Worm (Caenorhabditis elegans): ENCODE results near the gene hadb-1.

DNA sequence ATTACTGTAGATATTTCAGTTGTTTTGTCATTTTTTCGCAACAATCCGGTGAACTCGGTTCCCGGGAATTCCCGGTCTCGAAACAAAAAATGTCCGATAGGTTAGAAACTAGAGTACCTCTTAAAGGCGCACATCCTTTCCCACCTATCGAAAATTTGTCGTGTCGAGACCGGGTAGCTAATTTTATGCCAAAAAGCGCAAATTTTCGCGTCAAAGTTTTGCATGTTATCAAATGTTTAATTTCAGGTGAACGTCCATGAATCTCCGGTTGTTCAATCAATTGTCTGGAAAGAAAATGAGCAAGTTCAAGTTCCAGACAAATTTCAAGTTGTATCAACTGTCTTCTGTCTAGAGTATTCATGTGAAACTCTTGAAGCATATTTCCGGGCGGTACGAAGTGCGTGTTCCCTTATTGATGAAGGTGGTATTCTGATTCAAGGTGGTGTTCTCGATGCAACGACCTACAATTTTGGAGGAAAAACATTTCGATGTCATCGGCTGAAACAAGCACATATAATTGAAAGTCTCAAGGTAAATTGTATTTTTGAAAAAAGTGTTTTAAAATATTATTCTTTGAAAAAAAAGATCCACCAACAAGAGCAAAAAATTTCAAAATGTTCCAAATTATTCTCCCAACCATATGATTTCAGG is 2.6 kb downstream of the hadb-1 start:
- no peak for TF ChIP-seq elt-3 (tag; optimal IDR thresholded peaks at IDR 0.05)
- no peak for TF ChIP-seq sem-2 (GFP tag; optimal IDR thresholded peaks at IDR 0.05)
- no peak for TF ChIP-seq ceh-39 (tag; optimal IDR thresholded peaks at IDR 0.05)
- no peak for TF ChIP-seq tbx-8 (GFP tag; optimal IDR thresholded peaks at IDR 0.05)

All from whole organism, mixed stage, embryonic.